Fruit fly (Drosophila melanogaster) whole organism, wandering third instar larva: ENCODE measurements around the gene sinah.

Experiments used
- Dif ChIP-seq: fragments of 200-275, 200-300 bp; sonication (Bioruptor generic); optimal IDR thresholded peaks from 2 replicates; lab custom pipeline; 2018; ENCODE audit warnings: missing biosample characterization, missing genetic modification characterization; ENCODE audit not compliant: partially characterized antibody
- foxo ChIP-seq, 2 experiments: fragments of 200-800 bp; sonication (Bioruptor generic); optimal IDR thresholded peaks; 2 replicates in 1 of 2; 3 replicates in 1 of 2; lab custom pipeline; 2016 to 2017; ENCODE audit warnings: missing biosample characterization in 2 of 2, missing genetic modification characterization in 2 of 2

dm6 chr3L:16828967-16829366 is 29.9 kb upstream of the sinah start, which contains the start of gene CG13024:
- no peak for TF ChIP-seq foxo (GFP tag; optimal IDR thresholded peaks at IDR 0.05; lab: Kevin White, UChicago)
- TF ChIP-seq Dif (GFP tag; lab: Kevin White, UChicago): no peak
